Comparison of ENCODE assay signal across 1 fruit fly cellular context in genomic region chr2L:4888541-4888940, dm6.
TF ChIP-seq lines count a peak whose summit lies in the region.

No protein-coding gene starts in this region.

TF ChIP-seq in whole organism, prepupa, 60 proteins besides CTCF, POLR2A, EP300 and RAD21 (continued from another document):
- TF ChIP-seq Sox14 (GFP tag; optimal IDR thresholded peaks at IDR 0.05; lab: Kevin White, UChicago) (peak; percentile 7), CG11902 (GFP tag; optimal IDR thresholded peaks at IDR 0.05; lab: Kevin White, UChicago) (no peak), CG6276 (GFP tag; optimal IDR thresholded peaks at IDR 0.05; lab: Kevin White, UChicago) (no peak), Blimp-1 (GFP tag; optimal IDR thresholded peaks at IDR 0.05; lab: Kevin White, UChicago) (no peak), CG6808 (GFP tag; optimal IDR thresholded peaks at IDR 0.05; lab: Kevin White, UChicago) (peak; percentile 37), CG16779 (tag; optimal IDR thresholded peaks at IDR 0.05; lab: Kevin White, UChicago) (no peak), topi (GFP tag; optimal IDR thresholded peaks at IDR 0.05; lab: Kevin White, UChicago) (peak; percentile 8), lz (GFP tag; optimal IDR thresholded peaks at IDR 0.05; lab: Kevin White, UChicago) (no peak), CG8319 (GFP tag; optimal IDR thresholded peaks at IDR 0.05; lab: Kevin White, UChicago) (no peak), achi (GFP tag; optimal IDR thresholded peaks at IDR 0.05; lab: Kevin White, UChicago) (no peak), CG1621 (tag; optimal IDR thresholded peaks at IDR 0.05; lab: Kevin White, UChicago) (peak; percentile 6), dsx (GFP tag; optimal IDR thresholded peaks at IDR 0.05; lab: Kevin White, UChicago; ENCODE audit: poor library complexity, severe bottlenecking) (no peak), fd59A (GFP tag; optimal IDR thresholded peaks at IDR 0.05; lab: Kevin White, UChicago) (peak; percentile 12), vri (GFP tag; optimal IDR thresholded peaks at IDR 0.05; lab: Kevin White, UChicago) (no peak), Hr38 (GFP tag; optimal IDR thresholded peaks at IDR 0.05; lab: Kevin White, UChicago) (no peak), Hr4 (GFP tag; optimal IDR thresholded peaks at IDR 0.05; lab: Kevin White, UChicago) (peak; percentile 25), OdsH (GFP tag; optimal IDR thresholded peaks at IDR 0.05; lab: Kevin White, UChicago) (peak; percentile 30), salr (GFP tag; optimal IDR thresholded peaks at IDR 0.05; lab: Kevin White, UChicago) (no peak), CG9139 (GFP tag; optimal IDR thresholded peaks at IDR 0.05; lab: Kevin White, UChicago) (no peak), Eip78C (GFP tag; lab: Kevin White, UChicago) (peak; percentile 75), Met (GFP tag; optimal IDR thresholded peaks at IDR 0.05; lab: Kevin White, UChicago) (peak; percentile 24), CG8119 (GFP tag; IDR thresholded peaks at IDR 0.05; lab: Robert Waterston, UW) (no peak), Lpt (GFP tag; optimal IDR thresholded peaks at IDR 0.05; lab: Kevin White, UChicago) (no peak), Eip75B (GFP tag; optimal IDR thresholded peaks at IDR 0.05; lab: Kevin White, UChicago) (no peak), spab (GFP tag; optimal IDR thresholded peaks at IDR 0.05; lab: Kevin White, UChicago) (peak; percentile 25), acj6 (GFP tag; optimal IDR thresholded peaks at IDR 0.05; lab: Kevin White, UChicago) (peak; percentile 12), CG3032 (tag; optimal IDR thresholded peaks at IDR 0.05; lab: Kevin White, UChicago) (peak; percentile 48), Smox (GFP tag; optimal IDR thresholded peaks at IDR 0.05; lab: Kevin White, UChicago) (no peak), esn (GFP tag; optimal IDR thresholded peaks at IDR 0.05; lab: Kevin White, UChicago) (no peak), CG3919 (GFP tag; optimal IDR thresholded peaks at IDR 0.05; lab: Kevin White, UChicago) (no peak)
